Worm (Caenorhabditis elegans) whole organism, L1 larva: ENCODE measurements around the gene K08B12.3.
A peak's percentile ranks its signal among the peaks of the same experiment; 100 is the strongest.

ENCODE experiments used
- C16A3.4 ChIP-seq: fragments of 150-350 bp; optimal IDR thresholded peaks from 2 replicates; lab custom pipeline; 2014; ENCODE audit warnings: missing biosample characterization, missing genetic modification characterization
- aha-1 ChIP-seq: fragments of 150-350 bp; optimal IDR thresholded peaks from 2 replicates; lab custom pipeline; 2014; ENCODE audit warnings: missing biosample characterization, missing genetic modification characterization
- aly-2 ChIP-seq: fragments of 150-350 bp; optimal IDR thresholded peaks from 2 replicates; lab custom pipeline; 2014; ENCODE audit warnings: missing biosample characterization, missing genetic modification characterization
- ama-1 ChIP-seq: fragments of 150-350 bp; optimal IDR thresholded peaks from 2 replicates; lab custom pipeline; 2014
- ceh-8 ChIP-seq: fragments of 200-800 bp; sonication (Bioruptor generic); optimal IDR thresholded peaks from 2 replicates; lab custom pipeline; 2018; ENCODE audit warnings: mild to moderate bottlenecking, missing genetic modification characterization, moderate library complexity, missing compliant biosample characterization
- ceh-82 ChIP-seq, 3 experiments: fragments of 150-350 bp in 1 of 3; sonication (generic microtip) in 2 of 3; optimal IDR thresholded peaks; 2 replicates each; lab custom pipeline; 2014 to 2017; ENCODE audit warnings: missing biosample characterization in 3 of 3, missing genetic modification characterization in 3 of 3
- ceh-88 ChIP-seq: fragments of 200-800 bp; sonication (Bioruptor generic); IDR thresholded peaks from 2 replicates; pipeline ENCODE4 v1.3.6; 2022; ENCODE audit warnings: missing genetic modification characterization, missing compliant biosample characterization
- ceh-90 ChIP-seq: sonication (generic microtip); optimal IDR thresholded peaks from 2 replicates; lab custom pipeline; 2016; ENCODE audit warnings: missing genetic modification characterization, missing compliant biosample characterization
- dsc-1 ChIP-seq: sonication (generic microtip); optimal IDR thresholded peaks from 2 replicates; lab custom pipeline; 2016; ENCODE audit warnings: mild to moderate bottlenecking, missing genetic modification characterization, missing compliant biosample characterization
- efl-1 ChIP-seq, 4 experiments: fragments of 150-350 bp; optimal IDR thresholded peaks in 3 of 4; peaks in 1 of 4; 1 replicate in 1 of 4; 2 replicates in 3 of 4; lab custom pipeline; 2014; ENCODE audit warnings: missing biosample characterization in 2 of 4, missing genetic modification characterization in 2 of 4, missing genetic modification reagents in 2 of 4
- egl-13 ChIP-seq: sonication (generic microtip); optimal IDR thresholded peaks from 2 replicates; lab custom pipeline; 2016; ENCODE audit warnings: missing genotype, missing genetic modification reagents, missing genetic modification characterization, missing compliant biosample characterization
- egl-27 ChIP-seq, 2 experiments: fragments of 150-350 bp in 1 of 2; sonication (generic microtip); optimal IDR thresholded peaks; 3 replicates each; lab custom pipeline; 2017 to 2018; ENCODE audit warnings: missing biosample characterization in 2 of 2, missing genetic modification characterization in 2 of 2, missing genetic modification reagents in 2 of 2
- elt-2 ChIP-seq: sonication (generic microtip); optimal IDR thresholded peaks from 2 replicates; lab custom pipeline; 2016; ENCODE audit warnings: missing genetic modification characterization, mild to moderate bottlenecking, inconsistent platforms, missing compliant biosample characterization, missing genetic modification reagents
- elt-3 ChIP-seq, 6 experiments: fragments of 150-350 bp in 1 of 6; sonication (generic microtip); optimal IDR thresholded peaks; 2 replicates each; lab custom pipeline; 2017 to 2018; ENCODE audit warnings: missing biosample characterization in 6 of 6, missing genetic modification characterization in 6 of 6, inconsistent platforms in 1 of 6
- ets-5 ChIP-seq: fragments of 200-800 bp; sonication (Bioruptor generic); IDR thresholded peaks from 2 replicates; pipeline ENCODE4 v1.3.6; 2022; ENCODE audit warnings: missing genetic modification characterization, missing compliant biosample characterization
- fkh-10 ChIP-seq: sonication (generic microtip); optimal IDR thresholded peaks from 2 replicates; lab custom pipeline; 2017; ENCODE audit warnings: missing biosample characterization, missing genetic modification reagents, missing genetic modification characterization
- fkh-4 ChIP-seq: sonication (generic microtip); optimal IDR thresholded peaks from 2 replicates; lab custom pipeline; 2016; ENCODE audit warnings: missing compliant biosample characterization, missing genetic modification characterization, borderline replicate concordance
- fkh-8 ChIP-seq: sonication (generic microtip); optimal IDR thresholded peaks from 2 replicates; lab custom pipeline; 2016; ENCODE audit warnings: mild to moderate bottlenecking, missing genetic modification characterization, missing compliant biosample characterization
- fos-1 ChIP-seq: fragments of 150-350 bp; optimal IDR thresholded peaks from 2 replicates; lab custom pipeline; 2014; ENCODE audit warnings: missing biosample characterization, missing genetic modification characterization
- grh-1 ChIP-seq: fragments of 200-800 bp; sonication (Bioruptor generic); IDR thresholded peaks from 2 replicates; pipeline ENCODE4 v1.3.6; 2022; ENCODE audit warnings: missing genetic modification reagents, missing genetic modification characterization, missing compliant biosample characterization
- hlh-17 ChIP-seq: fragments of 200-800 bp; sonication (Bioruptor generic); optimal IDR thresholded peaks from 2 replicates; lab custom pipeline; 2018; ENCODE audit warnings: missing genetic modification characterization, mild to moderate bottlenecking, missing compliant biosample characterization, moderate library complexity, borderline replicate concordance
- hlh-4 ChIP-seq: sonication (generic microtip); optimal IDR thresholded peaks from 2 replicates; lab custom pipeline; 2016; ENCODE audit warnings: mild to moderate bottlenecking, missing genetic modification characterization, missing compliant biosample characterization
- hpl-2 ChIP-seq: fragments of 150-350 bp; optimal IDR thresholded peaks from 2 replicates; lab custom pipeline; 2014; ENCODE audit warnings: missing biosample characterization, missing genetic modification reagents, missing genetic modification characterization
- jun-1 ChIP-seq: fragments of 150-350 bp; optimal IDR thresholded peaks from 2 replicates; lab custom pipeline; 2014; ENCODE audit warnings: missing biosample characterization, missing genetic modification reagents, missing genetic modification characterization
- lin-13 ChIP-seq: fragments of 150-350 bp; optimal IDR thresholded peaks from 2 replicates; lab custom pipeline; 2014; ENCODE audit warnings: missing biosample characterization, missing genetic modification reagents, missing genetic modification characterization
- lin-15B ChIP-seq: fragments of 150-350 bp; sonication (generic microtip); optimal IDR thresholded peaks from 3 replicates; lab custom pipeline; 2014; ENCODE audit warnings: missing biosample characterization, missing genetic modification characterization
- lin-39 ChIP-seq: fragments of 150-350 bp; optimal IDR thresholded peaks from 2 replicates; lab custom pipeline; 2014; ENCODE audit warnings: missing biosample characterization, missing genetic modification reagents, missing genetic modification characterization
- mab-9 ChIP-seq: fragments of 200-800 bp; sonication (Bioruptor generic); IDR thresholded peaks from 2 replicates; pipeline ENCODE4 v1.3.6; 2022; ENCODE audit warnings: missing genetic modification reagents, missing genetic modification characterization, missing compliant biosample characterization
- mep-1 ChIP-seq: fragments of 150-350 bp; optimal IDR thresholded peaks from 2 replicates; lab custom pipeline; 2014; ENCODE audit warnings: missing biosample characterization, missing genetic modification characterization
- nhr-12 ChIP-seq: sonication (generic microtip); optimal IDR thresholded peaks from 2 replicates; lab custom pipeline; 2017; ENCODE audit warnings: missing biosample characterization, missing genetic modification characterization
- nhr-19 ChIP-seq: fragments of 200-800 bp; sonication (Bioruptor generic); conservative IDR thresholded peaks from 2 replicates; pipeline ENCODE4 v1.3.6; 2022; ENCODE audit warnings: missing genetic modification characterization, missing compliant biosample characterization
- nhr-20 ChIP-seq: sonication (generic microtip); optimal IDR thresholded peaks from 2 replicates; lab custom pipeline; 2016; ENCODE audit warnings: mild to moderate bottlenecking, missing genetic modification characterization, missing compliant biosample characterization
- nhr-237 ChIP-seq: fragments of 150-350 bp; optimal IDR thresholded peaks from 2 replicates; lab custom pipeline; 2014; ENCODE audit warnings: missing biosample characterization, missing genetic modification characterization
- nhr-28 ChIP-seq: fragments of 150-350 bp; optimal IDR thresholded peaks from 2 replicates; lab custom pipeline; 2014; ENCODE audit warnings: missing biosample characterization, missing genetic modification characterization
- nhr-71 ChIP-seq: sonication (generic microtip); optimal IDR thresholded peaks from 2 replicates; lab custom pipeline; 2016; ENCODE audit warnings: mild to moderate bottlenecking, missing genetic modification characterization, moderate library complexity, missing compliant biosample characterization
- nhr-84 ChIP-seq: sonication (generic microtip); optimal IDR thresholded peaks from 2 replicates; lab custom pipeline; 2017; ENCODE audit warnings: missing biosample characterization, missing genetic modification characterization
- nhr-90 ChIP-seq: sonication (generic microtip); optimal IDR thresholded peaks from 2 replicates; lab custom pipeline; 2016; ENCODE audit warnings: mild to moderate bottlenecking, missing genetic modification characterization, missing compliant biosample characterization; ENCODE audit not compliant: poor library complexity
- pag-3 ChIP-seq: sonication (generic microtip); optimal IDR thresholded peaks from 2 replicates; lab custom pipeline; 2017; ENCODE audit warnings: missing genetic modification characterization, mild to moderate bottlenecking, missing compliant biosample characterization, antibody characterized with exemption, borderline replicate concordance; ENCODE audit not compliant: insufficient read depth
- pqm-1 ChIP-seq: sonication (generic microtip); optimal IDR thresholded peaks from 3 replicates; lab custom pipeline; 2017; ENCODE audit warnings: missing biosample characterization, missing genetic modification characterization
- rnt-1 ChIP-seq: sonication (generic microtip); optimal IDR thresholded peaks from 2 replicates; lab custom pipeline; 2016; ENCODE audit warnings: mild to moderate bottlenecking, missing genetic modification characterization, moderate library complexity, missing compliant biosample characterization
- skn-1 ChIP-seq: fragments of 150-350 bp; optimal IDR thresholded peaks from 2 replicates; lab custom pipeline; 2014; ENCODE audit warnings: missing biosample characterization, missing genetic modification characterization
- snpc-4 ChIP-seq: fragments of 150-350 bp; optimal IDR thresholded peaks from 2 replicates; lab custom pipeline; 2014; ENCODE audit warnings: missing biosample characterization, missing genetic modification characterization
- sptf-1 ChIP-seq: fragments of 150-350 bp; optimal IDR thresholded peaks from 2 replicates; lab custom pipeline; 2014; ENCODE audit warnings: missing biosample characterization, missing genetic modification characterization
- unc-130 ChIP-seq: fragments of 150-350 bp; optimal IDR thresholded peaks from 2 replicates; lab custom pipeline; 2017; ENCODE audit warnings: missing biosample characterization, missing genetic modification characterization, inconsistent platforms
- unc-98 ChIP-seq: fragments of 200-800 bp; sonication (Bioruptor generic); IDR thresholded peaks from 2 replicates; pipeline ENCODE4 v1.3.6; 2022; ENCODE audit warnings: missing genetic modification characterization, missing compliant biosample characterization
- xbp-1 ChIP-seq: sonication (generic microtip); optimal IDR thresholded peaks from 2 replicates; lab custom pipeline; 2016; ENCODE audit warnings: missing genetic modification characterization, missing compliant biosample characterization
- ztf-11 ChIP-seq, 2 experiments: sonication (generic microtip); optimal IDR thresholded peaks; 2 replicates each; lab custom pipeline; 2016 to 2017; ENCODE audit warnings: missing genetic modification characterization in 2 of 2, missing biosample characterization in 1 of 2, missing compliant biosample characterization in 1 of 2
- ztf-4 ChIP-seq: fragments of 150-350 bp; optimal IDR thresholded peaks from 2 replicates; lab custom pipeline; 2014; ENCODE audit warnings: missing biosample characterization, missing genetic modification characterization

The K08B12.3 gene

DNA sequence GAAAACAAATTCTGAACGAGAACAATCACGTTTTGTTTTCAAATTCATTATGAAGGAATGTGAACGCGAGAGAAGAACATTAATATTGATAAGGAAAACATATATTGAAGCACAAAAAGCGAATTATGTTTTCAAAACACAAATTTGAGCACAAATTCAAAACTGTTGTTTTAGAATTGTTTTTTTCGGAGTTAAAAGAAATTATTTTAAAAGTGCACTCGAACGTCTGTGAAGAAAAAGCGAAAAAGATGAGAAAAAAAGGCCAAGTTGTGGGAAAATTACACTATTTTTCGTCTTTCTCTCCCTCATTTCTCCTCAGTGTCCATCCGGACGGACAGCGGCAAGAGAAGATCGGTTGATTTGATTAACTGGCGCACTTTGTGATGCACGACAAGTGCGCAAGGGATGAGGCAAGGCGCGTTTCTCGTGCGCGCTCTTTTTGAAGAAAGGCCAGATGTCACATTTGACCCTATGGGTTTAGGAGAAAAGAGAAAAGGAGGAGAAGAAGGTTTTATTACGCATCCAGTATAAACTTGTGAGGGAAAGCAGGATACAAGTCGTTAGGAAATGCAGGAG, 32.3 kb downstream of the K08B12.3 start, which contains the start of gene mrck-1 (continued):
- TF ChIP-seq nhr-12 (no peak), hpl-2 (GFP tag; lab: Kevin White, UChicago) (peak; percentile 30), ztf-4 (tag; lab: Kevin White, UChicago) (peak; percentile 90), fkh-8 (peak; percentile 78), fos-1 (peak; percentile 89), aly-2 (tag; lab: Kevin White, UChicago) (peak; percentile 88), xbp-1 (tag; lab: Kevin White, UChicago) (peak; percentile 96), fkh-4 (tag; lab: Kevin White, UChicago) (peak; percentile 87), ceh-88 (GFP tag; lab: Robert Waterston, UW) (peak; percentile 74), skn-1 (tag; lab: Kevin White, UChicago) (peak; percentile 87), aha-1 (tag; lab: Kevin White, UChicago) (peak; percentile 53), ceh-90 (no peak), nhr-19 (peak; percentile 92), lin-13 (peak; percentile 94), ceh-82 (tag; optimal IDR thresholded peaks at IDR 0.05; lab: Kevin White, UChicago) (peak; percentile 92 to 97 (median 93)), fkh-10 (GFP tag; lab: Kevin White, UChicago) (peak; percentile 65), ztf-11 (tag; optimal IDR thresholded peaks at IDR 0.05; lab: Kevin White, UChicago) (peak in 1 of 2 experiments; percentile 81), lin-39 (peak; percentile 88), nhr-28 (tag; lab: Kevin White, UChicago) (no peak), mab-9 (GFP tag; lab: Robert Waterston, UW) (peak; percentile 75), ceh-8 (GFP tag; lab: Kevin White, UChicago) (peak; percentile 100), jun-1 (tag; lab: Kevin White, UChicago) (peak; percentile 81), hlh-4 (tag; lab: Kevin White, UChicago) (no peak), unc-130 (peak; percentile 85), nhr-84 (no peak), rnt-1 (tag; lab: Kevin White, UChicago) (peak; percentile 96), mep-1 (tag; lab: Kevin White, UChicago) (peak; percentile 98), hlh-17 (no peak), lin-15B (tag; lab: Kevin White, UChicago) (peak; percentile 69), nhr-71 (tag; lab: Kevin White, UChicago) (peak; percentile 97), nhr-237 (tag; lab: Kevin White, UChicago) (peak; percentile 21), efl-1 (optimal IDR thresholded peaks at IDR 0.05; lab: Kevin White, UChicago) (peak; percentile 87 to 88), efl-1 (GFP tag; optimal IDR thresholded peaks at IDR 0.05 in 1 of 2; lab: Kevin White, UChicago) (peak; percentile 78 to 98), nhr-20 (tag; lab: Kevin White, UChicago) (peak; percentile 97), ama-1 (lab: Kevin White, UChicago) (peak; percentile 76), egl-13 (peak; percentile 85), dsc-1 (tag; lab: Kevin White, UChicago) (peak; percentile 99), grh-1 (GFP tag; lab: Robert Waterston, UW) (peak; percentile 89), egl-27 (tag; optimal IDR thresholded peaks at IDR 0.05; lab: Kevin White, UChicago) (peak; percentile 45 to 62), C16A3.4 (tag; lab: Kevin White, UChicago) (peak; percentile 97), ets-5 (GFP tag; lab: Robert Waterston, UW) (no peak), unc-98 (no peak), sptf-1 (tag; lab: Kevin White, UChicago) (no peak), elt-2 (tag; lab: Kevin White, UChicago) (peak; percentile 21), elt-3 (tag; optimal IDR thresholded peaks at IDR 0.05; lab: Kevin White, UChicago) (peak; percentile 24 to 95 (median 68)), pag-3 (tag; lab: Kevin White, UChicago) (no peak), pqm-1 (no peak), nhr-90 (tag; lab: Kevin White, UChicago) (peak; percentile 92), snpc-4 (peak; percentile 81)
